Fruit fly (Drosophila melanogaster) whole organism, pupa: ENCODE results near the gene gdrd.

Experiments used
- D1 ChIP-seq: fragments of 200-800 bp; sonication (Bioruptor generic); optimal IDR thresholded peaks from 2 replicates; lab custom pipeline; 2018; ENCODE audit warnings: missing biosample characterization, mild to moderate bottlenecking, missing genetic modification characterization, moderate library complexity
- Ets98B ChIP-seq: fragments of 200-800 bp; sonication (Bioruptor generic); IDR thresholded peaks from 2 replicates; pipeline ENCODE4 v1.3.6; 2022; ENCODE audit warnings: missing biosample characterization, missing genetic modification characterization
- fd96Ca ChIP-seq: fragments of 200-800 bp; sonication (Bioruptor generic); IDR thresholded peaks from 3 replicates; pipeline ENCODE4 v1.3.6; 2022; ENCODE audit warnings: missing biosample characterization, missing genetic modification characterization

gdrd gene

dm6 chr3L:14733417-14733816, 42.3 kb downstream of the gdrd start, which contains the start of gene CG13471:
Gene CG13471, minus strand, starts transcription at chr3L:14733517.
- TF ChIP-seq fd96Ca (no peak), Ets98B (GFP tag; lab: Robert Waterston, UW) (no peak), D1 (tag; lab: Kevin White, UChicago) (no peak)
